Fruit fly (Drosophila melanogaster): Measurements from ENCODE around the gene CG10413.

DNA sequence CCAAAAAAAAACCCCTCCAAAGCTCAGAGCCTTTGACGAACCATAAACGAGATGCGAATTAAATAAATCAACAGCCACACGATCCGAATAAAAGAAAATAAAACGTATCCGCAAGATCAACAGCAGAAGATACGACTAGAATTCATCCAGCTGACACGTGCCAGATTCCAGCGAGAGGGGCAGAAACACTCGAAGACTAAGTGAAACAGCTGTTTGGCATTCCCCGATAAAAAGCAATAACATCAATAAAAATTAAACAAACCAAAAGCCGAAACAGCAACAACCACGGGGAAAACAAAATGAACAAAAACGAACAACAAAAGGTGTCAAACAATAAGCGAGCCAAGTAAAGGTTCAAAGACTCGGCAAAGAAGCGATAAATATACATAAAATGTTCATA is 46.0 kb downstream of the CG10413 start:
- TF ChIP-seq Dll (optimal IDR thresholded peaks at IDR 0.05) (no peak), CG8478 (optimal IDR thresholded peaks at IDR 0.05) (no peak)
